Fruit fly (Drosophila melanogaster) whole organism, prepupa: Measurements from ENCODE around the gene CG31798.

Source experiments
- CG10669 ChIP-seq: fragments of 200-800 bp; sonication (Bioruptor generic); optimal IDR thresholded peaks from 3 replicates; lab custom pipeline; 2018; ENCODE audit warnings: missing biosample characterization, mild to moderate bottlenecking, missing genetic modification characterization, moderate library complexity
- CG1621 ChIP-seq: fragments of 200-800 bp; sonication (Bioruptor generic); optimal IDR thresholded peaks from 3 replicates; lab custom pipeline; 2018; ENCODE audit warnings: missing biosample characterization, mild to moderate bottlenecking, missing genetic modification characterization
- CG6163 ChIP-seq: fragments of 200-800 bp; sonication (Bioruptor generic); IDR thresholded peaks from 3 replicates; pipeline ENCODE4 v1.3.6; 2022; ENCODE audit warnings: missing biosample characterization, missing genetic modification characterization
- CG8119 ChIP-seq: fragments of 200-800 bp; sonication (Bioruptor generic); IDR thresholded peaks from 3 replicates; pipeline ENCODE4 v1.3.6; 2022; ENCODE audit warnings: missing biosample characterization, missing genetic modification characterization
- Ets96B ChIP-seq: fragments of 200-800 bp; optimal IDR thresholded peaks from 2 replicates; lab custom pipeline; 2019; ENCODE audit warnings: missing biosample characterization, mild to moderate bottlenecking, missing genetic modification characterization, moderate library complexity
- OdsH ChIP-seq: fragments of 200-800 bp; sonication (Bioruptor generic); optimal IDR thresholded peaks from 3 replicates; lab custom pipeline; 2016; ENCODE audit warnings: missing biosample characterization, missing genetic modification characterization
- salr ChIP-seq, 2 experiments: fragments of 200-800 bp; sonication (Bioruptor generic); optimal IDR thresholded peaks; 3 replicates each; lab custom pipeline; 2016 to 2018; ENCODE audit warnings: missing biosample characterization in 2 of 2, missing genetic modification characterization in 2 of 2, mild to moderate bottlenecking in 1 of 2
- svp ChIP-seq: fragments of 200-800 bp; sonication (Bioruptor generic); peaks from one replicate; lab custom pipeline; 2016; ENCODE audit warnings: missing biosample characterization, missing genetic modification characterization

DNA sequence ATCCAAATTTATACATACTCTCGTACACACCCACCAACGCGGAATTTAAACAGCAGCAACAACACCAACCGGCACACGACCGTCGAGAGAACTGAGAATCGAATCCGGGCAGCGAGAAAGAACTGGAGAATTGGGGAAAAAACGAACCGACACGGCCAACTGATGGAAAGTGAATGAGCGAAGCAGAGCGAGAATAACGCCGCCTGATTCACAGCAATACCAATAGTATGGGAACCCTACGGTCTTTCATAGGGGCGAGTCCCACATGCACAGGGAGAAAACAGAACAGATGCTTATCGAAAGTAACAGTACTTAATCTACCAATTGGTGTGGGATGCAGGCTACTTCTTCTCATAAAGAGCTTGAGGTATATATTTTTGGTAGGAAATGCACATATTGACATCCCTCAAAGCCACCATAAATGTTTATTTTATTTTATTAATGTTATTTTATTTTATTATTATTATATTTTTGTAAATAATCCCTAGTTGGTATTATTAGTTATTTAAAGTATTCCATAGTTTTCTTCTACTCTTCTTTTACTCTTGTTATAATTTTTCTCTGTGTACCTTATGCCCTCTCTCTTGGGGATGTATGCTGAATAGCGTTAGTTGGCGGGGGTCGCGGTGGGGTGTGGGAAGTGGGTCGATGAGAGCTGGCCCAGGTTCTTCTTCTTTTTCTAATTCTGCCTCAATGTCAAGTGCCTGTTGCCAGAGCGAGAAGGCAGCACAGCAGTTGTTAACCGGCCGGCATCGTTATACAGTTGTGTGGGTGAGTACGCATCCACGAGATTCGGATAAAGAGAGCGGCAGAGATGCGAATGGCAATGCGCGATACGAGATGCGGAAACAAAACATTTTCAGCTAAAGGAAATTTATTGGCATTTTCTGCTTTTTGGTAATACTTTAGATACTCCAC, 4.6 kb downstream of the CG31798 start, which contains the start of gene CG17544:
- TF ChIP-seq salr (GFP tag; optimal IDR thresholded peaks at IDR 0.05; lab: Kevin White, UChicago) = peak; percentile 33 to 81
- peak; percentile 71 for TF ChIP-seq CG10669 (GFP tag; lab: Kevin White, UChicago)
- peak; percentile 72 for TF ChIP-seq svp (GFP tag; lab: Kevin White, UChicago)
- TF ChIP-seq OdsH (GFP tag; lab: Kevin White, UChicago) = peak; percentile 82
- TF ChIP-seq CG8119 (GFP tag; lab: Robert Waterston, UW) = peak; percentile 64; the same call in 2 of the 3 replicates
- peak; percentile 81 for TF ChIP-seq Ets96B
- peak; percentile 63 for TF ChIP-seq CG6163 (GFP tag; lab: Robert Waterston, UW)
- peak; percentile 25 for TF ChIP-seq CG1621 (tag; lab: Kevin White, UChicago)
